Fruit fly (Drosophila melanogaster): Measurements from ENCODE around the gene U2af38.

The U2af38 gene

dm6 chr2L:294452-295362 lies at the start of gene U2af38, which contains the start of gene Stip1 (continued):
- TF ChIP-seq TFAM (GFP tag; optimal IDR thresholded peaks at IDR 0.05) (no peak), hb (GFP tag; IDR thresholded peaks at IDR 0.05; ENCODE audit: partially characterized antibody) (no peak), Bdp1 (GFP tag; optimal IDR thresholded peaks at IDR 0.05) (no peak), gce (GFP tag; IDR thresholded peaks at IDR 0.05) (no peak), CG9609 (GFP tag; optimal IDR thresholded peaks at IDR 0.05) (no peak), knrl (GFP tag; IDR thresholded peaks at IDR 0.05; ENCODE audit: partially characterized antibody) (peak; percentile 60; the same call in 2 of the 3 replicates), Myb (GFP tag; optimal IDR thresholded peaks at IDR 0.05) (peak; percentile 6), fu2 (GFP tag; optimal IDR thresholded peaks at IDR 0.05) (no peak), CG4404 (GFP tag; IDR thresholded peaks at IDR 0.05) (no peak), Oaz (GFP tag; IDR thresholded peaks at IDR 0.05) (no peak), E2f1 (GFP tag; IDR thresholded peaks at IDR 0.05) (no peak), CG11085 (GFP tag; IDR thresholded peaks at IDR 0.05) (no peak), Blimp-1 (GFP tag; optimal IDR thresholded peaks at IDR 0.05) (no peak), D19B (GFP tag; optimal IDR thresholded peaks at IDR 0.05) (no peak), crol (GFP tag; IDR thresholded peaks at IDR 0.05) (no peak), pan (optimal IDR thresholded peaks at IDR 0.05) (no peak), pan (GFP tag; optimal IDR thresholded peaks at IDR 0.05 in 1 of 2, IDR thresholded peaks at IDR 0.05 in 1 of 2) (no peak), Vsx1 (GFP tag; optimal IDR thresholded peaks at IDR 0.05) (no peak), dan (GFP tag; IDR thresholded peaks at IDR 0.05) (no peak), maf-S (GFP tag; optimal IDR thresholded peaks at IDR 0.05) (peak; percentile 2), CG17385 (GFP tag; optimal IDR thresholded peaks at IDR 0.05) (no peak), Oli (tag; optimal IDR thresholded peaks at IDR 0.05) (no peak), Sox100B (GFP tag; optimal IDR thresholded peaks at IDR 0.05) (peak; percentile 24), hbn (GFP tag; IDR thresholded peaks at IDR 0.05; ENCODE audit: partially characterized antibody) (peak; percentile 72), CG1024 (GFP tag; IDR thresholded peaks at IDR 0.05) (no peak), Xbp1 (GFP tag; optimal IDR thresholded peaks at IDR 0.05) (peak; percentile 58), ERR (GFP tag; optimal IDR thresholded peaks at IDR 0.05) (no peak), CG31224 (GFP tag; IDR thresholded peaks at IDR 0.05) (no peak), Mes4 (GFP tag; optimal IDR thresholded peaks at IDR 0.05) (no peak), jigr1 (GFP tag; IDR thresholded peaks at IDR 0.05) (peak; percentile 69; the same call in 1 of the 3 replicates), lab (GFP tag; optimal IDR thresholded peaks at IDR 0.05) (no peak), lbe (GFP tag; optimal IDR thresholded peaks at IDR 0.05) (no peak), HLH54F (GFP tag; optimal IDR thresholded peaks at IDR 0.05) (no peak), chinmo (GFP tag; IDR thresholded peaks at IDR 0.05; ENCODE audit: partially characterized antibody) (no peak), Nf-YB (GFP tag; optimal IDR thresholded peaks at IDR 0.05) (no peak), CG15514 (GFP tag; optimal IDR thresholded peaks at IDR 0.05) (peak; percentile 75), CG14860 (GFP tag; IDR thresholded peaks at IDR 0.05; ENCODE audit: partially characterized antibody) (0 out of 3 replicates have a peak, but pooled peaks have one; percentile 27), Dref (GFP tag; IDR thresholded peaks at IDR 0.05) (peak; percentile 79), da (GFP tag; optimal IDR thresholded peaks at IDR 0.05) (no peak), ham (GFP tag; IDR thresholded peaks at IDR 0.05) (no peak), CG7556 (GFP tag; optimal IDR thresholded peaks at IDR 0.05) (no peak), CoRest (tag; optimal IDR thresholded peaks at IDR 0.05) (peak; percentile 29), Max (GFP tag; optimal IDR thresholded peaks at IDR 0.05) (no peak), CG2875 (GFP tag; optimal IDR thresholded peaks at IDR 0.05) (no peak), CG18011 (GFP tag; optimal IDR thresholded peaks at IDR 0.05) (no peak), trh (GFP tag; optimal IDR thresholded peaks at IDR 0.05) (no peak), sisA (GFP tag; IDR thresholded peaks at IDR 0.05) (no peak), HHEX (GFP tag; optimal IDR thresholded peaks at IDR 0.05) (no peak), CG8765 (GFP tag; IDR thresholded peaks at IDR 0.05) (no peak)
